Fruit fly (Drosophila melanogaster) whole organism, embryonic: ENCODE data around the gene Cyp4ac2.

ENCODE experiments used
- Abd-B ChIP-seq: fragments of 200-800 bp; sonication (Bioruptor generic); optimal IDR thresholded peaks from 2 replicates; lab custom pipeline; 2018; ENCODE audit warnings: missing biosample characterization, mild to moderate bottlenecking, missing genetic modification characterization, moderate library complexity
- CG9817 ChIP-seq: fragments of 200-800 bp; sonication (Bioruptor generic); optimal IDR thresholded peaks from 2 replicates; lab custom pipeline; 2018; ENCODE audit warnings: missing biosample characterization, mild to moderate bottlenecking, missing genetic modification characterization, moderate library complexity
- crol ChIP-seq: fragments of 200-800 bp; sonication (Bioruptor generic); IDR thresholded peaks from 2 replicates; pipeline ENCODE4 v1.3.6; 2022; ENCODE audit warnings: missing biosample characterization, missing genetic modification characterization
- da ChIP-seq: fragments of 200-800 bp; sonication (Bioruptor generic); optimal IDR thresholded peaks from 2 replicates; lab custom pipeline; 2016; ENCODE audit warnings: missing biosample characterization, missing genetic modification characterization
- psq ChIP-seq: fragments of 200-800 bp; sonication (Bioruptor generic); optimal IDR thresholded peaks from 2 replicates; lab custom pipeline; 2017; ENCODE audit warnings: missing biosample characterization, missing genetic modification characterization
- pum ChIP-seq: fragments of 200-800 bp; sonication (Bioruptor generic); optimal IDR thresholded peaks from 2 replicates; lab custom pipeline; 2016; ENCODE audit warnings: missing biosample characterization, missing genetic modification characterization

- TF ChIP-seq crol (GFP tag; lab: Robert Waterston, UW) (no peak), psq (GFP tag; lab: Kevin White, UChicago) (no peak), CG9817 (tag; lab: Kevin White, UChicago) (no peak), pum (GFP tag; lab: Kevin White, UChicago) (no peak), Abd-B (no peak), da (GFP tag; lab: Kevin White, UChicago) (no peak)
Observed at dm6 chr2L:5268198-5268597, 2.0 kb downstream of the Cyp4ac2 start, which contains the start of gene Cyp4ac3.
